1 fruit fly cellular context compared by ENCODE assay signal in the genomic region with DNA sequence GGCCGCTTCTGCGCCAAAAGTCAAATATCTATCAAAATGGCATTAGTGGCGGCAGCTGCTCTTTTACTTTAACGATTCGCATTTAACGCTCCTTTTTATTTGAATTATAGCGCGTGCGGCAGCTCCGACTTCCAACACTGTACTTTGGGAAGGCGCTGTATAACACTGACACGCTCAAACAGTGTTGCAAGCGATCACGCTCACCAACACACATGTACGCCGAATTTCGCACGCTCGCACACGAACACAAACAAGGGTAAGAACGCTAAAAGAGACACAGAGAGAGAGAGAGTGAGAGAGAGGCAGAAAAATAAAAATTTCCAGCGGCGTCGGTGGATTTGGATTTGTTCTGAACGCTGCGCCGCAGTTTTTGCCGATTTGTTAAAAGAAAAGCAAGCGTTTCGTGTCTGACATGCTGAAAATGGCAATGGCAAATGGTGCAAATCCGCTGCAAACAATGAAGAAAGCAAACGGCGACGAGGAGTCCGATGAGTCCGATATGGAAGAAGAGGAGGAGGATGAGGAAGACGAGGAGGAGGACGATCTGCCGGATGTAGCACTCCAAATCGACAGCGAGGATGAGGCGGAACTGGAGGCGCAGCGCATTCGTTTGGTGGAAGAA.
TF ChIP-seq lines count a peak whose summit lies in the region.

A gene (plus strand): TSS at position 276 of the 622 bp plus-strand sequence.

TF ChIP-seq in whole organism, embryonic, 481 proteins besides CTCF, POLR2A, EP300 and RAD21 (continued from another document and continues in another):
- TF ChIP-seq crol (GFP tag; IDR thresholded peaks at IDR 0.05; lab: Robert Waterston, UW) (no peak), HLHmδ (GFP tag; optimal IDR thresholded peaks at IDR 0.05; lab: Kevin White, UChicago) (peak; percentile 32), D (optimal IDR thresholded peaks at IDR 0.05; lab: Kevin White, UChicago) (peak; percentile 28), D (GFP tag; optimal IDR thresholded peaks at IDR 0.05; lab: Kevin White, UChicago) (peak; percentile 67), Side (GFP tag; optimal IDR thresholded peaks at IDR 0.05; lab: Kevin White, UChicago) (peak; percentile 90), pita (GFP tag; optimal IDR thresholded peaks at IDR 0.05; lab: Kevin White, UChicago) (no peak), CG17568 (GFP tag; optimal IDR thresholded peaks at IDR 0.05; lab: Kevin White, UChicago) (peak; percentile 7), inv (GFP tag; IDR thresholded peaks at IDR 0.05; lab: Robert Waterston, UW; ENCODE audit: partially characterized antibody) (0 out of 2 replicates have a peak, but pooled peaks have one; percentile 13), CG10959 (GFP tag; IDR thresholded peaks at IDR 0.05; lab: Robert Waterston, UW) (peak; percentile 55; the same call in 1 of the 2 replicates), Dbx (GFP tag; IDR thresholded peaks at IDR 0.05; lab: Robert Waterston, UW) (peak; percentile 93), CG8359 (GFP tag; optimal IDR thresholded peaks at IDR 0.05; lab: Kevin White, UChicago; ENCODE audit: borderline replicate concordance) (peak; percentile 11), hbn (GFP tag; IDR thresholded peaks at IDR 0.05; lab: Robert Waterston, UW; ENCODE audit: partially characterized antibody) (peak; percentile 38; the same call in 1 of the 2 replicates), CG13775 (GFP tag; optimal IDR thresholded peaks at IDR 0.05; lab: Kevin White, UChicago) (peak; percentile 9), Adf1 (GFP tag; IDR thresholded peaks at IDR 0.05; lab: Robert Waterston, UW) (peak; percentile 35; the same call in 1 of the 2 replicates), CG17612 (GFP tag; IDR thresholded peaks at IDR 0.05; lab: Robert Waterston, UW) (peak; percentile 53; the same call in 1 of the 2 replicates), Dip2 (GFP tag; IDR thresholded peaks at IDR 0.05; lab: Robert Waterston, UW) (no peak), BEAF-32 (GFP tag; optimal IDR thresholded peaks at IDR 0.05; lab: Kevin White, UChicago) (peak; percentile 39), CG8944 (GFP tag; optimal IDR thresholded peaks at IDR 0.05; lab: Kevin White, UChicago) (peak; percentile 90), CG9437 (GFP tag; optimal IDR thresholded peaks at IDR 0.05; lab: Kevin White, UChicago) (peak; percentile 44), gfzf (GFP tag; optimal IDR thresholded peaks at IDR 0.05; lab: Kevin White, UChicago) (peak; percentile 35), zen (tag; optimal IDR thresholded peaks at IDR 0.05; lab: Kevin White, UChicago) (peak; percentile 11), klu (GFP tag; IDR thresholded peaks at IDR 0.05; lab: Robert Waterston, UW) (peak; percentile 73), Dfd (GFP tag; optimal IDR thresholded peaks at IDR 0.05; lab: Kevin White, UChicago) (no peak), Fer3 (tag; optimal IDR thresholded peaks at IDR 0.05; lab: Kevin White, UChicago) (peak; percentile 67), Ada2b (GFP tag; IDR thresholded peaks at IDR 0.05; lab: Robert Waterston, UW) (no peak), D19B (GFP tag; optimal IDR thresholded peaks at IDR 0.05; lab: Kevin White, UChicago) (peak; percentile 56), Fer2 (tag; optimal IDR thresholded peaks at IDR 0.05; lab: Kevin White, UChicago) (peak; percentile 42), CG12071 (GFP tag; optimal IDR thresholded peaks at IDR 0.05; lab: Kevin White, UChicago) (peak; percentile 74), lbe (GFP tag; optimal IDR thresholded peaks at IDR 0.05; lab: Kevin White, UChicago) (peak; percentile 84), kah (GFP tag; optimal IDR thresholded peaks at IDR 0.05; lab: Kevin White, UChicago) (no peak), CG16863 (GFP tag; optimal IDR thresholded peaks at IDR 0.05; lab: Kevin White, UChicago) (peak; percentile 80), GATAe (GFP tag; conservative IDR thresholded peaks at IDR 0.05; lab: Robert Waterston, UW) (no peak), cad (GFP tag; optimal IDR thresholded peaks at IDR 0.05; lab: Kevin White, UChicago) (no peak), D19A (tag; optimal IDR thresholded peaks at IDR 0.05; lab: Kevin White, UChicago) (no peak), CG42726 (GFP tag; IDR thresholded peaks at IDR 0.05; lab: Robert Waterston, UW; ENCODE audit: partially characterized antibody) (no peak), MBD-R2 (GFP tag; IDR thresholded peaks at IDR 0.05; lab: Robert Waterston, UW) (peak; percentile 79; the same call in 1 of the 2 replicates), Ravus (GFP tag; IDR thresholded peaks at IDR 0.05; lab: Robert Waterston, UW) (no peak), pfk (GFP tag; optimal IDR thresholded peaks at IDR 0.05; lab: Kevin White, UChicago) (peak; percentile 25), Rx (GFP tag; IDR thresholded peaks at IDR 0.05; lab: Robert Waterston, UW) (peak; percentile 84), jing (GFP tag; optimal IDR thresholded peaks at IDR 0.05; lab: Kevin White, UChicago) (peak; percentile 48), CG4854 (GFP tag; optimal IDR thresholded peaks at IDR 0.05; lab: Kevin White, UChicago) (peak; percentile 77), CG30431 (GFP tag; optimal IDR thresholded peaks at IDR 0.05; lab: Kevin White, UChicago) (peak; percentile 68), Meics (GFP tag; optimal IDR thresholded peaks at IDR 0.05; lab: Kevin White, UChicago) (peak; percentile 64), so (GFP tag; IDR thresholded peaks at IDR 0.05; lab: Robert Waterston, UW) (peak; percentile 68; the same call in 2 of the 3 replicates), ems (GFP tag; optimal IDR thresholded peaks at IDR 0.05; lab: Kevin White, UChicago) (peak; percentile 80), CG2875 (GFP tag; optimal IDR thresholded peaks at IDR 0.05; lab: Kevin White, UChicago) (peak; percentile 51), NC2α (GFP tag; optimal IDR thresholded peaks at IDR 0.05; lab: Kevin White, UChicago) (peak; percentile 80), CG12299 (tag; optimal IDR thresholded peaks at IDR 0.05; lab: Kevin White, UChicago) (no peak), Hr78 (GFP tag; optimal IDR thresholded peaks at IDR 0.05; lab: Kevin White, UChicago) (no peak), CG10274 (GFP tag; optimal IDR thresholded peaks at IDR 0.05; lab: Kevin White, UChicago) (peak; percentile 43), dm (GFP tag; optimal IDR thresholded peaks at IDR 0.05; lab: Kevin White, UChicago) (peak; percentile 70), YL-1 (GFP tag; optimal IDR thresholded peaks at IDR 0.05; lab: Kevin White, UChicago) (peak; percentile 77), PHDP (tag; optimal IDR thresholded peaks at IDR 0.05; lab: Kevin White, UChicago) (peak; percentile 48), sug (tag; optimal IDR thresholded peaks at IDR 0.05; lab: Kevin White, UChicago) (peak; percentile 59), gsb-n (tag; optimal IDR thresholded peaks at IDR 0.05; lab: Kevin White, UChicago) (peak; percentile 96), CG6791 (GFP tag; IDR thresholded peaks at IDR 0.05; lab: Robert Waterston, UW; ENCODE audit: partially characterized antibody) (peak; percentile 78), chinmo (GFP tag; IDR thresholded peaks at IDR 0.05; lab: Robert Waterston, UW; ENCODE audit: partially characterized antibody) (peak; percentile 82; the same call in 1 of the 4 replicates), scrt (GFP tag; optimal IDR thresholded peaks at IDR 0.05; lab: Kevin White, UChicago) (peak; percentile 28), Six4 (GFP tag; optimal IDR thresholded peaks at IDR 0.05; lab: Kevin White, UChicago) (peak; percentile 40), CG17359 (tag; optimal IDR thresholded peaks at IDR 0.05; lab: Kevin White, UChicago) (peak; percentile 61), Mad (GFP tag; optimal IDR thresholded peaks at IDR 0.05; lab: Kevin White, UChicago) (peak; percentile 77), zfh2 (GFP tag; optimal IDR thresholded peaks at IDR 0.05; lab: Kevin White, UChicago) (peak; percentile 94), wek (GFP tag; optimal IDR thresholded peaks at IDR 0.05; lab: Kevin White, UChicago) (peak; percentile 52), lmd (GFP tag; IDR thresholded peaks at IDR 0.05; lab: Robert Waterston, UW) (peak; percentile 66), vvl (GFP tag; IDR thresholded peaks at IDR 0.05; lab: Robert Waterston, UW) (peak; percentile 88), bab2 (GFP tag; optimal IDR thresholded peaks at IDR 0.05; lab: Kevin White, UChicago) (peak; percentile 83), lilli (GFP tag; optimal IDR thresholded peaks at IDR 0.05; lab: Kevin White, UChicago) (peak; percentile 85), dysf (GFP tag; IDR thresholded peaks at IDR 0.05; lab: Robert Waterston, UW) (peak; percentile 70), CG13296 (GFP tag; optimal IDR thresholded peaks at IDR 0.05; lab: Kevin White, UChicago) (peak; percentile 53), Med (GFP tag; lab: Kevin White, UChicago) (peak; percentile 99), CG4707 (GFP tag; optimal IDR thresholded peaks at IDR 0.05; lab: Kevin White, UChicago) (peak; percentile 59), Dll (GFP tag; IDR thresholded peaks at IDR 0.05; lab: Robert Waterston, UW; ENCODE audit: partially characterized antibody) (peak; percentile 34; the same call in 1 of the 4 replicates), pzg (GFP tag; optimal IDR thresholded peaks at IDR 0.05; lab: Kevin White, UChicago) (peak; percentile 85), wor (GFP tag; IDR thresholded peaks at IDR 0.05; lab: Robert Waterston, UW) (no peak), Gug (GFP tag; IDR thresholded peaks at IDR 0.05; lab: Robert Waterston, UW) (peak; percentile 80), CG4424 (GFP tag; optimal IDR thresholded peaks at IDR 0.05; lab: Kevin White, UChicago) (peak; percentile 83), CG10366 (GFP tag; IDR thresholded peaks at IDR 0.05; lab: Robert Waterston, UW) (peak; percentile 71), CkIIα-i1 (GFP tag; IDR thresholded peaks at IDR 0.05; lab: Robert Waterston, UW) (no peak), seq (GFP tag; IDR thresholded peaks at IDR 0.05; lab: Robert Waterston, UW) (peak; percentile 78), maf-S (GFP tag; optimal IDR thresholded peaks at IDR 0.05; lab: Kevin White, UChicago) (peak; percentile 87), Bdp1 (GFP tag; optimal IDR thresholded peaks at IDR 0.05; lab: Kevin White, UChicago) (peak; percentile 84), H2.0 (GFP tag; IDR thresholded peaks at IDR 0.05; lab: Robert Waterston, UW) (peak; percentile 79), trh (GFP tag; optimal IDR thresholded peaks at IDR 0.05; lab: Kevin White, UChicago) (peak; percentile 52), Elba2 (GFP tag; optimal IDR thresholded peaks at IDR 0.05; lab: Kevin White, UChicago) (peak; percentile 63), HLH4C (GFP tag; IDR thresholded peaks at IDR 0.05; lab: Robert Waterston, UW; ENCODE audit: partially characterized antibody) (0 out of 3 replicates have a peak, but pooled peaks have one; percentile 49), CG5180 (GFP tag; optimal IDR thresholded peaks at IDR 0.05; lab: Kevin White, UChicago) (no peak), Rfx (GFP tag; IDR thresholded peaks at IDR 0.05; lab: Robert Waterston, UW) (peak; percentile 94), sens (GFP tag; lab: Kevin White, UChicago) (peak; percentile 93), CG11093 (GFP tag; IDR thresholded peaks at IDR 0.05; lab: Robert Waterston, UW) (no peak), gcm (GFP tag; optimal IDR thresholded peaks at IDR 0.05; lab: Kevin White, UChicago) (peak; percentile 13), Opbp (GFP tag; IDR thresholded peaks at IDR 0.05; lab: Robert Waterston, UW; ENCODE audit: partially characterized antibody) (peak; percentile 72; the same call in 2 of the 3 replicates), en (GFP tag; optimal IDR thresholded peaks at IDR 0.05; lab: Kevin White, UChicago) (peak; percentile 65), CG7745 (tag; optimal IDR thresholded peaks at IDR 0.05; lab: Kevin White, UChicago) (peak; percentile 35), stc (GFP tag; IDR thresholded peaks at IDR 0.05; lab: Robert Waterston, UW) (peak; percentile 48; the same call in 1 of the 2 replicates), mirr (GFP tag; optimal IDR thresholded peaks at IDR 0.05; lab: Kevin White, UChicago) (peak; percentile 53), CG7987 (GFP tag; optimal IDR thresholded peaks at IDR 0.05; lab: Kevin White, UChicago) (peak; percentile 88), CoRest (tag; optimal IDR thresholded peaks at IDR 0.05; lab: Kevin White, UChicago) (peak; percentile 57), CG3995 (GFP tag; optimal IDR thresholded peaks at IDR 0.05; lab: Kevin White, UChicago) (peak; percentile 44), CG8089 (GFP tag; optimal IDR thresholded peaks at IDR 0.05; lab: Kevin White, UChicago) (peak; percentile 76), zfh1 (GFP tag; IDR thresholded peaks at IDR 0.05; lab: Robert Waterston, UW) (peak; percentile 93), HmgD (GFP tag; optimal IDR thresholded peaks at IDR 0.05; lab: Kevin White, UChicago) (peak; percentile 95), Neu2 (GFP tag; optimal IDR thresholded peaks at IDR 0.05; lab: Kevin White, UChicago; ENCODE audit: borderline replicate concordance) (peak; percentile 0), CG10267 (tag; optimal IDR thresholded peaks at IDR 0.05; lab: Kevin White, UChicago) (peak; percentile 100), Spps (tag; optimal IDR thresholded peaks at IDR 0.05; lab: Kevin White, UChicago) (no peak), CG18262 (tag; optimal IDR thresholded peaks at IDR 0.05; lab: Kevin White, UChicago) (peak; percentile 38), tx (GFP tag; optimal IDR thresholded peaks at IDR 0.05; lab: Kevin White, UChicago) (peak; percentile 84), aop (GFP tag; IDR thresholded peaks at IDR 0.05; lab: Robert Waterston, UW) (peak; percentile 15; the same call in 1 of the 2 replicates), CG12744 (GFP tag; optimal IDR thresholded peaks at IDR 0.05; lab: Kevin White, UChicago) (peak; percentile 87), CG4282 (GFP tag; optimal IDR thresholded peaks at IDR 0.05; lab: Kevin White, UChicago) (peak; percentile 86), Myb (GFP tag; optimal IDR thresholded peaks at IDR 0.05; lab: Kevin White, UChicago) (peak; percentile 91), ase (GFP tag; IDR thresholded peaks at IDR 0.05; lab: Robert Waterston, UW) (peak; percentile 53; the same call in 1 of the 3 replicates), CG14014 (GFP tag; IDR thresholded peaks at IDR 0.05; lab: Robert Waterston, UW) (peak; percentile 69), sens-2 (GFP tag; IDR thresholded peaks at IDR 0.05; lab: Robert Waterston, UW) (peak; percentile 63), chif (GFP tag; optimal IDR thresholded peaks at IDR 0.05; lab: Kevin White, UChicago) (peak; percentile 72 to 87), fu2 (GFP tag; optimal IDR thresholded peaks at IDR 0.05; lab: Kevin White, UChicago) (peak; percentile 84), schlank (tag; optimal IDR thresholded peaks at IDR 0.05; lab: Kevin White, UChicago) (peak; percentile 64), ab (GFP tag; optimal IDR thresholded peaks at IDR 0.05; lab: Kevin White, UChicago) (peak; percentile 46), fd102C (GFP tag; optimal IDR thresholded peaks at IDR 0.05; lab: Kevin White, UChicago) (peak; percentile 22), CG32772 (GFP tag; IDR thresholded peaks at IDR 0.05; lab: Robert Waterston, UW) (peak; percentile 64; the same call in 1 of the 2 replicates), Chrac-16 (GFP tag; optimal IDR thresholded peaks at IDR 0.05; lab: Kevin White, UChicago) (peak; percentile 84)
